Fruit fly (Drosophila melanogaster) whole organism, embryonic: ENCODE measurements around the gene bbg.

Experiments
- Abd-B ChIP-seq: fragments of 200-800 bp; sonication (Bioruptor generic); optimal IDR thresholded peaks from 2 replicates; lab custom pipeline; 2018; ENCODE audit warnings: missing biosample characterization, mild to moderate bottlenecking, missing genetic modification characterization, moderate library complexity
- Aef1 ChIP-seq: fragments of 200-800 bp; sonication (Bioruptor generic); IDR thresholded peaks from 3 replicates; pipeline ENCODE4 v1.3.6; 2022; ENCODE audit warnings: missing biosample characterization, missing genetic modification characterization
- C15 ChIP-seq: fragments of 200-800 bp; sonication (Bioruptor generic); IDR thresholded peaks from 3 replicates; pipeline ENCODE4 v1.3.6; 2022; ENCODE audit warnings: missing biosample characterization, missing genetic modification characterization
- CG10274 ChIP-seq: fragments of 200-800 bp; sonication (Bioruptor generic); optimal IDR thresholded peaks from 3 replicates; lab custom pipeline; 2017; ENCODE audit warnings: missing biosample characterization, mild to moderate bottlenecking, missing genetic modification characterization
- CG13123 ChIP-seq: fragments of 200-800 bp; sonication (Bioruptor generic); optimal IDR thresholded peaks from 2 replicates; lab custom pipeline; 2016; ENCODE audit warnings: missing biosample characterization, missing genetic modification characterization
- CG2875 ChIP-seq: fragments of 200-800 bp; sonication (Bioruptor generic); optimal IDR thresholded peaks from 2 replicates; lab custom pipeline; 2017; ENCODE audit warnings: missing biosample characterization, mild to moderate bottlenecking, missing genetic modification characterization, missing genetic modification reagents
- CG31365 ChIP-seq: fragments of 200-800 bp; sonication (Bioruptor generic); optimal IDR thresholded peaks from 2 replicates; lab custom pipeline; 2018; ENCODE audit warnings: missing biosample characterization, mild to moderate bottlenecking, missing genetic modification characterization
- CG3163 ChIP-seq: fragments of 200-800 bp; sonication (Bioruptor generic); optimal IDR thresholded peaks from 3 replicates; lab custom pipeline; 2016; ENCODE audit warnings: missing biosample characterization, missing genetic modification characterization
- CG32532 ChIP-seq: fragments of 200-800 bp; sonication (Bioruptor generic); IDR thresholded peaks from 2 replicates; pipeline ENCODE4 v1.3.6; 2022; ENCODE audit warnings: missing biosample characterization, missing genetic modification characterization
- CG4360 ChIP-seq: fragments of 200-800 bp; sonication (Bioruptor generic); IDR thresholded peaks from 2 replicates; pipeline ENCODE4 v1.3.6; 2022; ENCODE audit warnings: missing biosample characterization, missing genetic modification characterization
- CG6689 ChIP-seq: fragments of 200-800 bp; sonication (Bioruptor generic); IDR thresholded peaks from 2 replicates; pipeline ENCODE4 v1.3.6; 2022; ENCODE audit warnings: missing biosample characterization, missing genetic modification characterization
- CG6854 ChIP-seq: fragments of 200-800 bp; sonication (Bioruptor generic); optimal IDR thresholded peaks from 3 replicates; lab custom pipeline; 2017; ENCODE audit warnings: missing biosample characterization, mild to moderate bottlenecking, missing genetic modification characterization
- CG7556 ChIP-seq: fragments of 200-800 bp; sonication (Bioruptor generic); optimal IDR thresholded peaks from 2 replicates; lab custom pipeline; 2017; ENCODE audit warnings: missing biosample characterization, mild to moderate bottlenecking, missing genetic modification characterization
- CG8290 ChIP-seq, 3 experiments: fragments of 200-800 bp; sonication (Bioruptor generic); optimal IDR thresholded peaks; 2 replicates each; lab custom pipeline; 2016 to 2019; ENCODE audit warnings: missing biosample characterization in 3 of 3, missing genetic modification characterization in 3 of 3, mild to moderate bottlenecking in 2 of 3, moderate library complexity in 1 of 3
- CG8359 ChIP-seq: fragments of 200-800 bp; sonication (Bioruptor generic); optimal IDR thresholded peaks from 2 replicates; lab custom pipeline; 2017; ENCODE audit warnings: missing biosample characterization, mild to moderate bottlenecking, missing genetic modification characterization, borderline replicate concordance
- CkIIα-i1 ChIP-seq: fragments of 200-800 bp; sonication (Bioruptor generic); IDR thresholded peaks from 2 replicates; pipeline ENCODE4 v1.3.6; 2022; ENCODE audit warnings: missing biosample characterization, missing genetic modification characterization
- D19A ChIP-seq: fragments of 200-800 bp; optimal IDR thresholded peaks from 3 replicates; lab custom pipeline; 2019; ENCODE audit warnings: missing biosample characterization, mild to moderate bottlenecking, missing genetic modification characterization, moderate library complexity
- Doc2 ChIP-seq: fragments of 200-800 bp; sonication (Bioruptor generic); IDR thresholded peaks from 2 replicates; pipeline ENCODE4 v1.3.6; 2022; ENCODE audit warnings: missing biosample characterization, missing genetic modification characterization
- Eip74EF ChIP-seq, 2 experiments: fragments of 200-800 bp in 1 of 2; fragments of >200 bp in 1 of 2; sonication (Bioruptor generic) in 1 of 2; optimal IDR thresholded peaks; 2 replicates each; lab custom pipeline; 2017 to 2019; ENCODE audit warnings: missing biosample characterization in 2 of 2, missing genetic modification characterization in 2 of 2, mild to moderate bottlenecking in 1 of 2, moderate library complexity in 1 of 2
- Gsc ChIP-seq: fragments of 200-800 bp; sonication (Bioruptor generic); IDR thresholded peaks from 2 replicates; pipeline ENCODE4 v1.3.6; 2022; ENCODE audit warnings: missing biosample characterization, missing genetic modification characterization
- HHEX ChIP-seq: fragments of 200-800 bp; sonication (Bioruptor generic); optimal IDR thresholded peaks from 3 replicates; lab custom pipeline; 2017; ENCODE audit warnings: missing biosample characterization, mild to moderate bottlenecking, missing genetic modification characterization, missing genetic modification reagents
- Hand ChIP-seq: fragments of 200-800 bp; sonication (Bioruptor generic); optimal IDR thresholded peaks from 2 replicates; lab custom pipeline; 2017; ENCODE audit warnings: mild to moderate bottlenecking, missing biosample characterization, missing genetic modification reagents, missing genetic modification characterization
- Oaz ChIP-seq: fragments of 200-800 bp; sonication (Bioruptor generic); IDR thresholded peaks from 2 replicates; pipeline ENCODE4 v1.3.6; 2022; ENCODE audit warnings: missing biosample characterization, missing genetic modification characterization
- Tbp ChIP-seq: fragments of >200 bp; optimal IDR thresholded peaks from 2 replicates; lab custom pipeline; 2018; ENCODE audit warnings: missing biosample characterization, missing genetic modification characterization
- ash1 ChIP-seq: fragments of 200-800 bp; sonication (Bioruptor generic); optimal IDR thresholded peaks from 2 replicates; lab custom pipeline; 2018; ENCODE audit warnings: missing biosample characterization, mild to moderate bottlenecking, missing genetic modification characterization
- caup ChIP-seq: fragments of 200-800 bp; sonication (Bioruptor generic); optimal IDR thresholded peaks from 3 replicates; lab custom pipeline; 2017; ENCODE audit warnings: missing biosample characterization, mild to moderate bottlenecking, missing genetic modification characterization, moderate library complexity; ENCODE audit not compliant: severe bottlenecking
- chif ChIP-seq, 2 experiments: fragments of 200-800 bp; sonication (Bioruptor generic); optimal IDR thresholded peaks; 3 replicates each; lab custom pipeline; 2016; ENCODE audit warnings: missing biosample characterization in 2 of 2, missing genetic modification characterization in 2 of 2
- ci ChIP-seq: fragments of 200-800 bp; sonication (Bioruptor generic); IDR thresholded peaks from 3 replicates; pipeline ENCODE4 v1.3.6; 2022; ENCODE audit warnings: missing biosample characterization, missing genetic modification characterization
- crc ChIP-seq: fragments of 200-800 bp; sonication (Bioruptor generic); optimal IDR thresholded peaks from 2 replicates; lab custom pipeline; 2016; ENCODE audit warnings: missing biosample characterization, missing genetic modification characterization
- fd102C ChIP-seq: fragments of 200-800 bp; sonication (Bioruptor generic); optimal IDR thresholded peaks from 2 replicates; lab custom pipeline; 2018; ENCODE audit warnings: missing biosample characterization, mild to moderate bottlenecking, missing genetic modification characterization, moderate library complexity
- fd64A ChIP-seq: fragments of 200-800 bp; sonication (Bioruptor generic); optimal IDR thresholded peaks from 3 replicates; lab custom pipeline; 2018; ENCODE audit warnings: missing biosample characterization, mild to moderate bottlenecking, missing genetic modification characterization
- gcm2 ChIP-seq: fragments of 200-800 bp; sonication (Bioruptor generic); optimal IDR thresholded peaks from 2 replicates; lab custom pipeline; 2016; ENCODE audit warnings: missing biosample characterization, missing genetic modification characterization
- h ChIP-seq: fragments of >200 bp; optimal IDR thresholded peaks from 2 replicates; lab custom pipeline; 2017
- hbn ChIP-seq: fragments of 200-800 bp; sonication (Bioruptor generic); IDR thresholded peaks from 2 replicates; pipeline ENCODE4 v1.3.6; 2022; ENCODE audit warnings: missing biosample characterization, missing genetic modification characterization; ENCODE audit not compliant: partially characterized antibody
- hkb ChIP-seq, 2 experiments: fragments of 200-800 bp in 1 of 2; fragments of >200 bp in 1 of 2; sonication (Bioruptor generic) in 1 of 2; IDR thresholded peaks in 1 of 2; optimal IDR thresholded peaks in 1 of 2; 2 replicates each; pipeline versions ENCODE4 v1.3.6 to Lab custom; 2017 to 2022; ENCODE audit warnings: missing biosample characterization in 1 of 2, missing genetic modification characterization in 1 of 2
- insv ChIP-seq, 2 experiments: fragments of 200-800 bp; sonication (Bioruptor generic); optimal IDR thresholded peaks; 3 replicates each; lab custom pipeline; 2016 to 2018; ENCODE audit warnings: missing biosample characterization in 2 of 2, missing genetic modification characterization in 2 of 2
- jumu ChIP-seq: fragments of 200-800 bp; sonication (Bioruptor generic); optimal IDR thresholded peaks from 3 replicates; lab custom pipeline; 2016; ENCODE audit warnings: missing biosample characterization, missing genetic modification characterization
- kay ChIP-seq: fragments of 200-800 bp; sonication (Bioruptor generic); optimal IDR thresholded peaks from 2 replicates; lab custom pipeline; 2016; ENCODE audit warnings: missing biosample characterization, missing genetic modification characterization
- mld ChIP-seq: fragments of 200-800 bp; sonication (Bioruptor generic); IDR thresholded peaks from 3 replicates; pipeline ENCODE4 v1.3.6; 2022; ENCODE audit warnings: missing biosample characterization, missing genetic modification characterization; ENCODE audit not compliant: partially characterized antibody
- org-1 ChIP-seq: fragments of 200-800 bp; sonication (Bioruptor generic); optimal IDR thresholded peaks from 2 replicates; lab custom pipeline; 2017; ENCODE audit warnings: missing biosample characterization, missing genetic modification characterization
- pnt ChIP-seq: fragments of 200-800 bp; sonication (Bioruptor generic); optimal IDR thresholded peaks from 3 replicates; lab custom pipeline; 2016; ENCODE audit warnings: missing biosample characterization, missing genetic modification characterization
- rib ChIP-seq: fragments of 200-800 bp; sonication (Bioruptor generic); IDR thresholded peaks from 2 replicates; pipeline ENCODE4 v1.3.6; 2022; ENCODE audit warnings: missing biosample characterization, missing genetic modification characterization
- tap ChIP-seq: fragments of 200-800 bp; optimal IDR thresholded peaks from 3 replicates; lab custom pipeline; 2019; ENCODE audit warnings: missing biosample characterization, mild to moderate bottlenecking, missing genetic modification characterization, moderate library complexity
- toy ChIP-seq: fragments of 200-800 bp; sonication (Bioruptor generic); IDR thresholded peaks from 2 replicates; pipeline ENCODE4 v1.3.6; 2022; ENCODE audit warnings: missing biosample characterization, missing genetic modification characterization
- trem ChIP-seq: fragments of 200-800 bp; optimal IDR thresholded peaks from 3 replicates; lab custom pipeline; 2019; ENCODE audit warnings: missing biosample characterization, mild to moderate bottlenecking, missing genetic modification characterization, moderate library complexity
- tup ChIP-seq: fragments of 200-800 bp; sonication (Bioruptor generic); optimal IDR thresholded peaks from 2 replicates; lab custom pipeline; 2016; ENCODE audit warnings: missing biosample characterization, mild to moderate bottlenecking, missing genetic modification characterization, moderate library complexity
- vvl ChIP-seq: fragments of 200-800 bp; sonication (Bioruptor generic); IDR thresholded peaks from 2 replicates; pipeline ENCODE4 v1.3.6; 2022; ENCODE audit warnings: missing biosample characterization, missing genetic modification characterization
- wor ChIP-seq: fragments of 200-800 bp; sonication (Bioruptor generic); IDR thresholded peaks from 2 replicates; pipeline ENCODE4 v1.3.6; 2022; ENCODE audit warnings: missing biosample characterization, missing genetic modification characterization
- zfh2 ChIP-seq: fragments of 200-800 bp; sonication (Bioruptor generic); optimal IDR thresholded peaks from 2 replicates; lab custom pipeline; 2016; ENCODE audit warnings: missing biosample characterization, missing genetic modification characterization

bbg gene

dm6 chr3L:14537435-14537991 is 1.4 kb upstream of the bbg start, which contains the start of gene Mpcp2:
TSS of gene Mpcp2 (plus strand) at chr3L:14537651.
- TF ChIP-seq crc (GFP tag; lab: Kevin White, UChicago) (no peak), wor (GFP tag; lab: Robert Waterston, UW) (no peak), tup (GFP tag; lab: Kevin White, UChicago) (no peak), Oaz (GFP tag; lab: Robert Waterston, UW) (no peak), rib (GFP tag; lab: Robert Waterston, UW) (no peak; the same call in 1 of the 2 replicates), org-1 (no peak), tap (peak; percentile 22), chif (GFP tag; optimal IDR thresholded peaks at IDR 0.05; lab: Kevin White, UChicago) (no peak), D19A (tag; lab: Kevin White, UChicago) (peak; percentile 27), CG2875 (no peak), ci (GFP tag; lab: Robert Waterston, UW) (peak; percentile 57; the same call in 2 of the 3 replicates), CG3163 (GFP tag; lab: Kevin White, UChicago) (peak; percentile 29), gcm2 (GFP tag; lab: Kevin White, UChicago) (peak; percentile 11), Hand (GFP tag; lab: Kevin White, UChicago) (no peak), CG13123 (GFP tag; lab: Kevin White, UChicago) (no peak), Tbp (no peak), CG32532 (GFP tag; lab: Robert Waterston, UW) (no peak; the same call in 1 of the 2 replicates), CG6854 (GFP tag; lab: Kevin White, UChicago) (peak; percentile 9), insv (GFP tag; optimal IDR thresholded peaks at IDR 0.05; lab: Kevin White, UChicago) (peak in 1 of 2 experiments; percentile 53), CG4360 (GFP tag; lab: Robert Waterston, UW) (no peak), fd64A (GFP tag; lab: Kevin White, UChicago) (no peak), HHEX (GFP tag; lab: Kevin White, UChicago) (peak; percentile 28), hbn (0 out of 2 replicates have a peak, but pooled peaks have one; percentile 31), mld (GFP tag; lab: Robert Waterston, UW) (no peak), hkb (optimal IDR thresholded peaks at IDR 0.05; lab: Kevin White, UChicago) (peak; percentile 71), hkb (GFP tag; IDR thresholded peaks at IDR 0.05; lab: Robert Waterston, UW) (peak; percentile 40; the same call in 1 of the 2 replicates), Doc2 (GFP tag; lab: Robert Waterston, UW) (no peak), C15 (GFP tag; lab: Robert Waterston, UW) (no peak), fd102C (GFP tag; lab: Kevin White, UChicago) (no peak), CG8290 (GFP tag; optimal IDR thresholded peaks at IDR 0.05; lab: Kevin White, UChicago) (peak; percentile 64), CG8290 (tag; optimal IDR thresholded peaks at IDR 0.05; lab: Kevin White, UChicago) (peak in 1 of 2 experiments; percentile 94), CG31365 (peak; percentile 17), pnt (GFP tag; lab: Kevin White, UChicago) (no peak), Eip74EF (GFP tag; optimal IDR thresholded peaks at IDR 0.05; lab: Kevin White, UChicago) (peak in 1 of 2 experiments; percentile 13), CG7556 (GFP tag; lab: Kevin White, UChicago) (peak; percentile 7), zfh2 (GFP tag; lab: Kevin White, UChicago) (peak; percentile 19), CkIIα-i1 (GFP tag; lab: Robert Waterston, UW) (no peak), CG10274 (GFP tag; lab: Kevin White, UChicago) (no peak), jumu (GFP tag; lab: Kevin White, UChicago) (no peak), caup (GFP tag; lab: Kevin White, UChicago) (peak; percentile 53), CG8359 (GFP tag; lab: Kevin White, UChicago) (no peak), toy (GFP tag; lab: Robert Waterston, UW) (no peak), Gsc (GFP tag; lab: Robert Waterston, UW) (no peak), Aef1 (no peak), kay (peak; percentile 27), CG6689 (GFP tag; lab: Robert Waterston, UW) (no peak), vvl (GFP tag; lab: Robert Waterston, UW) (peak; percentile 60), Abd-B (GFP tag; lab: Kevin White, UChicago) (peak; percentile 65), trem (tag; lab: Kevin White, UChicago) (peak; percentile 83), h (no peak), ash1 (GFP tag; lab: Kevin White, UChicago) (peak; percentile 6)
